Worm (Caenorhabditis elegans) whole organism, late embryonic: ENCODE data around the gene hrpu-2.

Experiments
- F13H6.1 ChIP-seq: sonication (generic microtip); optimal IDR thresholded peaks from 2 replicates; lab custom pipeline; 2016; ENCODE audit warnings: missing genetic modification characterization, missing compliant biosample characterization
- K02D7.2 ChIP-seq: sonication (generic microtip); optimal IDR thresholded peaks from 2 replicates; lab custom pipeline; 2017; ENCODE audit warnings: mild to moderate bottlenecking, missing genetic modification characterization, missing compliant biosample characterization
- K09A11.1 ChIP-seq: sonication (generic microtip); optimal IDR thresholded peaks from 2 replicates; lab custom pipeline; 2017; ENCODE audit warnings: antibody characterized with exemption, mild to moderate bottlenecking, missing genetic modification characterization, missing compliant biosample characterization; ENCODE audit not compliant: insufficient read depth
- T23F11.4 ChIP-seq: fragments of 200-800 bp; sonication (Bioruptor generic); optimal IDR thresholded peaks from 2 replicates; lab custom pipeline; 2018; ENCODE audit warnings: mild to moderate bottlenecking, missing genetic modification characterization, missing compliant biosample characterization
- Y22D7AL.16 ChIP-seq: sonication (generic microtip); optimal IDR thresholded peaks from 2 replicates; lab custom pipeline; 2016; ENCODE audit warnings: missing genetic modification characterization, missing compliant biosample characterization
- ceh-14 ChIP-seq: sonication (generic microtip); optimal IDR thresholded peaks from 2 replicates; lab custom pipeline; 2016; ENCODE audit warnings: missing genotype, missing genetic modification characterization, missing compliant biosample characterization
- ceh-19 ChIP-seq: fragments of 200-800 bp; sonication (Bioruptor generic); optimal IDR thresholded peaks from 2 replicates; lab custom pipeline; 2018; ENCODE audit warnings: mild to moderate bottlenecking, missing genetic modification characterization, missing compliant biosample characterization
- ceh-30 ChIP-seq: fragments of 150-350 bp; optimal IDR thresholded peaks from 2 replicates; lab custom pipeline; 2014; ENCODE audit warnings: missing biosample characterization, missing genetic modification characterization
- ceh-31 ChIP-seq: sonication (generic microtip); optimal IDR thresholded peaks from 2 replicates; lab custom pipeline; 2016; ENCODE audit warnings: missing genetic modification characterization, missing compliant biosample characterization
- ceh-45 ChIP-seq: fragments of 200-800 bp; sonication (Bioruptor generic); IDR thresholded peaks from 2 replicates; pipeline ENCODE4 v1.3.6; 2022; ENCODE audit warnings: missing genetic modification reagents, missing genetic modification characterization, missing compliant biosample characterization
- ceh-48 ChIP-seq: sonication (generic microtip); optimal IDR thresholded peaks from 2 replicates; lab custom pipeline; 2016; ENCODE audit warnings: missing genetic modification characterization, inconsistent platforms, missing compliant biosample characterization
- che-1 ChIP-seq: sonication (generic microtip); optimal IDR thresholded peaks from 2 replicates; lab custom pipeline; 2016; ENCODE audit warnings: mild to moderate bottlenecking, missing genetic modification characterization, missing compliant biosample characterization
- dmd-4 ChIP-seq: sonication (generic microtip); optimal IDR thresholded peaks from 2 replicates; lab custom pipeline; 2016; ENCODE audit warnings: borderline replicate concordance, missing genetic modification characterization, missing compliant biosample characterization
- elt-2 ChIP-seq: sonication (generic microtip); optimal IDR thresholded peaks from 2 replicates; lab custom pipeline; 2016; ENCODE audit warnings: missing genetic modification reagents, missing genetic modification characterization, missing compliant biosample characterization
- elt-4 ChIP-seq: sonication (generic microtip); optimal IDR thresholded peaks from 2 replicates; lab custom pipeline; 2016; ENCODE audit warnings: missing genetic modification characterization, missing compliant biosample characterization
- fax-1 ChIP-seq: sonication (generic microtip); optimal IDR thresholded peaks from 2 replicates; lab custom pipeline; 2016; ENCODE audit warnings: missing genotype, missing genetic modification characterization, missing compliant biosample characterization
- fkh-6 ChIP-seq: sonication (generic microtip); optimal IDR thresholded peaks from 2 replicates; lab custom pipeline; 2016; ENCODE audit warnings: missing genetic modification characterization, missing compliant biosample characterization
- hlh-13 ChIP-seq: fragments of 200-800 bp; sonication (Bioruptor generic); optimal IDR thresholded peaks from 2 replicates; lab custom pipeline; 2018; ENCODE audit warnings: mild to moderate bottlenecking, missing genetic modification characterization, missing compliant biosample characterization
- hlh-15 ChIP-seq: sonication (generic microtip); optimal IDR thresholded peaks from 2 replicates; lab custom pipeline; 2016; ENCODE audit warnings: missing genetic modification characterization, missing compliant biosample characterization
- hlh-6 ChIP-seq: sonication (generic microtip); optimal IDR thresholded peaks from 2 replicates; lab custom pipeline; 2016; ENCODE audit warnings: missing genotype, missing genetic modification characterization, missing compliant biosample characterization
- hlh-8 ChIP-seq: sonication (generic microtip); optimal IDR thresholded peaks from 2 replicates; lab custom pipeline; 2016; ENCODE audit warnings: missing genotype, missing genetic modification characterization, missing compliant biosample characterization
- lin-11 ChIP-seq: fragments of 200-800 bp; sonication (Bioruptor generic); optimal IDR thresholded peaks from 2 replicates; lab custom pipeline; 2018; ENCODE audit warnings: mild to moderate bottlenecking, missing genetic modification characterization, missing compliant biosample characterization
- madf-2 ChIP-seq: sonication (generic microtip); optimal IDR thresholded peaks from 2 replicates; lab custom pipeline; 2017; ENCODE audit warnings: missing genetic modification characterization, missing compliant biosample characterization
- mec-3 ChIP-seq: sonication (generic microtip); optimal IDR thresholded peaks from 2 replicates; lab custom pipeline; 2016; ENCODE audit warnings: borderline replicate concordance, missing genetic modification characterization, missing compliant biosample characterization
- nfya-1 ChIP-seq: sonication (generic microtip); optimal IDR thresholded peaks from 2 replicates; lab custom pipeline; 2017; ENCODE audit warnings: missing genetic modification characterization, mild to moderate bottlenecking, missing compliant biosample characterization, antibody characterized with exemption, moderate library complexity
- nhr-232 ChIP-seq: sonication (generic microtip); optimal IDR thresholded peaks from 2 replicates; lab custom pipeline; 2016; ENCODE audit warnings: missing genetic modification characterization, missing compliant biosample characterization
- pat-9 ChIP-seq: fragments of 200-800 bp; sonication (Bioruptor generic); optimal IDR thresholded peaks from 2 replicates; lab custom pipeline; 2018; ENCODE audit warnings: mild to moderate bottlenecking, missing genetic modification characterization, moderate library complexity, missing compliant biosample characterization
- pha-4 ChIP-seq: fragments of 150-350 bp; optimal IDR thresholded peaks from 2 replicates; lab custom pipeline; 2018; ENCODE audit warnings: missing biosample characterization, missing genetic modification reagents, missing genetic modification characterization
- rnt-1 ChIP-seq: sonication (generic microtip); optimal IDR thresholded peaks from 2 replicates; lab custom pipeline; 2016; ENCODE audit warnings: missing genetic modification characterization, missing compliant biosample characterization
- sdc-2 ChIP-seq: sonication (generic microtip); optimal IDR thresholded peaks from 2 replicates; lab custom pipeline; 2016; ENCODE audit warnings: missing genotype, missing genetic modification characterization, missing compliant biosample characterization
- sox-4 ChIP-seq: sonication (generic microtip); optimal IDR thresholded peaks from 2 replicates; lab custom pipeline; 2017; ENCODE audit warnings: mild to moderate bottlenecking, missing genetic modification characterization, inconsistent platforms, missing compliant biosample characterization
- syd-9 ChIP-seq: sonication (generic microtip); optimal IDR thresholded peaks from 2 replicates; lab custom pipeline; 2016; ENCODE audit warnings: mild to moderate bottlenecking, missing genetic modification characterization, moderate library complexity, missing compliant biosample characterization
- tbx-7 ChIP-seq: sonication (generic microtip); optimal IDR thresholded peaks from 2 replicates; lab custom pipeline; 2016; ENCODE audit warnings: missing genotype, missing genetic modification characterization, missing compliant biosample characterization
- unc-3 ChIP-seq, 2 experiments: fragments of 200-800 bp in 1 of 2; sonication (Bioruptor generic) in 1 of 2; sonication (generic microtip) in 1 of 2; conservative IDR thresholded peaks in 1 of 2; optimal IDR thresholded peaks in 1 of 2; 2 replicates each; pipeline versions ENCODE4 v1.3.6 to Lab custom; 2016 to 2022; ENCODE audit warnings: missing compliant biosample characterization in 2 of 2, missing genetic modification characterization in 2 of 2, missing genetic modification reagents in 1 of 2
- unc-42 ChIP-seq: sonication (generic microtip); optimal IDR thresholded peaks from 2 replicates; lab custom pipeline; 2016; ENCODE audit warnings: missing genotype, missing genetic modification characterization, missing compliant biosample characterization
- unc-55 ChIP-seq: sonication (generic microtip); optimal IDR thresholded peaks from 2 replicates; lab custom pipeline; 2017; ENCODE audit warnings: missing biosample characterization, missing genetic modification reagents, missing genetic modification characterization
- unc-86 ChIP-seq: sonication (generic microtip); optimal IDR thresholded peaks from 2 replicates; lab custom pipeline; 2016; ENCODE audit warnings: missing genetic modification characterization, missing compliant biosample characterization

The hrpu-2 gene

ce11 chrIV:2172880-2173279 is 4.8 kb upstream of the hrpu-2 start:
- peak; percentile 80 for TF ChIP-seq unc-42 (tag; lab: Kevin White, UChicago)
- no peak for TF ChIP-seq sdc-2 (tag; lab: Kevin White, UChicago)
- TF ChIP-seq, all 69 proteins: peak for 1

ce11 chrIV:2175291-2175690 is 2.4 kb upstream of the hrpu-2 start, which contains the start of gene C54E4.1:
Gene C54E4.1, plus strand, starts transcription at chrIV:2175591.
- TF ChIP-seq unc-55 (GFP tag; lab: Kevin White, UChicago) (no peak), ceh-31 (tag; lab: Kevin White, UChicago) (no peak)

- TF ChIP-seq che-1 (no peak), tbx-7 (tag; lab: Kevin White, UChicago) (no peak), ceh-14 (peak; percentile 33), ceh-48 (tag; lab: Kevin White, UChicago) (no peak), elt-4 (no peak), ceh-19 (GFP tag; lab: Kevin White, UChicago) (no peak), unc-3 (GFP tag; conservative IDR thresholded peaks at IDR 0.05; lab: Robert Waterston, UW) (no peak), unc-3 (tag; optimal IDR thresholded peaks at IDR 0.05; lab: Kevin White, UChicago) (no peak), nfya-1 (tag; lab: Kevin White, UChicago) (no peak)
These were observed 15.3 kb downstream of the hrpu-2 start for ce11 chrIV:2193037-2193436.

- TF ChIP-seq F13H6.1 (tag; lab: Kevin White, UChicago) (no peak), hlh-15 (tag; lab: Kevin White, UChicago) (no peak), fax-1 (tag; lab: Kevin White, UChicago) (no peak), T23F11.4 (no peak), pha-4 (no peak), ceh-14 (no peak), nhr-232 (tag; lab: Kevin White, UChicago) (no peak), ceh-31 (tag; lab: Kevin White, UChicago) (no peak), rnt-1 (tag; lab: Kevin White, UChicago) (no peak), syd-9 (tag; lab: Kevin White, UChicago) (no peak), unc-86 (tag; lab: Kevin White, UChicago) (no peak), ceh-45 (GFP tag; lab: Robert Waterston, UW) (no peak), che-1 (no peak), ceh-48 (tag; lab: Kevin White, UChicago) (no peak)
These were observed 15.9 kb downstream of the hrpu-2 start for ce11 chrIV:2193558-2193957.

- TF ChIP-seq lin-11 (tag; lab: Kevin White, UChicago) = no peak
- no peak for TF ChIP-seq elt-2 (tag; lab: Kevin White, UChicago)
- no peak for TF ChIP-seq K02D7.2 (tag; lab: Kevin White, UChicago)
- no peak for TF ChIP-seq Y22D7AL.16 (tag; lab: Kevin White, UChicago)
- no peak for TF ChIP-seq sox-4
- TF ChIP-seq nfya-1 (tag; lab: Kevin White, UChicago) = no peak
- no peak for TF ChIP-seq hlh-8 (tag; lab: Kevin White, UChicago)
- TF ChIP-seq ceh-31 (tag; lab: Kevin White, UChicago) = no peak
- TF ChIP-seq nhr-232 (tag; lab: Kevin White, UChicago) = no peak
- no peak for TF ChIP-seq fkh-6 (tag; lab: Kevin White, UChicago)
- no peak for TF ChIP-seq pha-4
- no peak for TF ChIP-seq K09A11.1
- no peak for TF ChIP-seq mec-3 (tag; lab: Kevin White, UChicago)
- TF ChIP-seq hlh-6 (tag; lab: Kevin White, UChicago) = no peak
- TF ChIP-seq pat-9 (tag; lab: Kevin White, UChicago) = no peak
- no peak for TF ChIP-seq hlh-13 (GFP tag; lab: Kevin White, UChicago)
- TF ChIP-seq dmd-4 = no peak
- TF ChIP-seq madf-2 (tag; lab: Kevin White, UChicago) = no peak
- no peak for TF ChIP-seq ceh-30
These were observed 17.9 kb downstream of the hrpu-2 start for ce11 chrIV:2195598-2195997.
